Worm (Caenorhabditis elegans) whole organism, L4/young adult: ENCODE data around the gene skn-1.

Source experiments
- W03F9.2 ChIP-seq: fragments of 150-350 bp; optimal IDR thresholded peaks from 2 replicates; lab custom pipeline; 2014; ENCODE audit warnings: missing biosample characterization, missing genetic modification characterization
- dao-5 ChIP-seq: sonication (generic microtip); optimal IDR thresholded peaks from 2 replicates; lab custom pipeline; 2016; ENCODE audit warnings: missing genotype, missing genetic modification characterization, moderate library complexity, missing compliant biosample characterization
- him-1 ChIP-seq: sonication (generic microtip); optimal IDR thresholded peaks from 2 replicates; lab custom pipeline; 2016; ENCODE audit warnings: missing genotype, missing genetic modification reagents, missing genetic modification characterization, missing compliant biosample characterization

skn-1 gene

ce11 chrIV:5660239-5660638 lies at the start of gene skn-1:
Gene skn-1, minus strand, starts transcription at chrIV:5660384.
- TF ChIP-seq dao-5 (tag; lab: Kevin White, UChicago) (no peak), him-1 (tag; lab: Kevin White, UChicago) (no peak), W03F9.2 (tag; lab: Kevin White, UChicago) (no peak)

DNA sequence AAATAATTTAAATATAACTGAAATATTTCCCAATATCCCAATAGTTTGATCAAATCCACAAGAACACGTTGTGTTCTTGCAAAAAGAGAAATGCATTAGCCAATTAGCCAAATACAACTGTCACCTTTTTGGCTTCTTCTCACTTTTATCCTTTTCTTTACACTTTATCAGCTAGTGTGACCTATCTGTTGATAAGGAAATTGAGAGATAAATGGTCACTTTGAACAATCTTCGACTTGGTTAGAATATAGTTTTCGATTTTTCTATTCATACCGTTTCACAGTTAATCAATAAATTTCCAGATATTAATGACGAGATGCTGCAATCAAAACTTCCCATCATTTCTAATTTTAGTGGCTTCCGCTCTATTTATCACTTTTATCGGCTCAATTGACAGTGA lies 48.6 kb upstream of the skn-1 start, which contains the start of gene C55C3.1:
Gene C55C3.1, plus strand, starts transcription at position 301 of the 400 bp plus-strand sequence.
- TF ChIP-seq dao-5 (tag; lab: Kevin White, UChicago), result no peak
- no peak for TF ChIP-seq W03F9.2 (tag; lab: Kevin White, UChicago)
- TF ChIP-seq him-1 (tag; lab: Kevin White, UChicago), result no peak

- no peak for TF ChIP-seq W03F9.2 (tag; lab: Kevin White, UChicago)
- no peak for TF ChIP-seq him-1 (tag; lab: Kevin White, UChicago)
- TF ChIP-seq dao-5 (tag; lab: Kevin White, UChicago), result no peak
Measured at ce11 chrIV:5706603-5707002, 46.4 kb upstream of the skn-1 start.

- TF ChIP-seq W03F9.2 (tag; lab: Kevin White, UChicago), result no peak
- TF ChIP-seq him-1 (tag; lab: Kevin White, UChicago), result no peak
- no peak for TF ChIP-seq dao-5 (tag; lab: Kevin White, UChicago)
Measured at ce11 chrIV:5703917-5704316, 43.7 kb upstream of the skn-1 start.

DNA sequence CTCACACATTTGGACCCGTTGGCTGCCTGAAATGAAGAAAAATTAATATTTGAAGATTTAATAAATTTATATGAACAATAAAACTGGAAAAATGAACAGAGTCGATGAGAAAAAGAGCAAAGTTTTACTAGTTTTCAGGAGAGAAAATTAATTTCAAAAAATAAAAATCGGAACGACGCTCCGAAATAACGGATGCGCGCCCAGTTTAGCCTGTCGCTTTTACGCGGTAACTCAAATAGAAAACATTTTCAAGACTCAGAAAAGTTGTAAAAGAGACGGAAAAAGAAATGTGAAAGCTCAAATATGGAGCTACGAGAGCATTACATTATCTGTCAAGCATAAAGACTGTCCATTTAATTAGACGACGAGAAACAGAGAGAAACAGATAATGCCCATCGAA lies 43.3 kb upstream of the skn-1 start, which contains the start of the genes C55C3.73 and perm-5:
Gene C55C3.73, minus strand, starts transcription at position 9 of the 400 bp plus-strand sequence.
Gene perm-5, minus strand, starts transcription at position 26 of the 400 bp plus-strand sequence.
- no peak for TF ChIP-seq dao-5 (tag; lab: Kevin White, UChicago)
- TF ChIP-seq W03F9.2 (tag; lab: Kevin White, UChicago), result no peak
- TF ChIP-seq him-1 (tag; lab: Kevin White, UChicago), result no peak

ce11 chrIV:5701646-5702045 lies 41.5 kb upstream of the skn-1 start:
- TF ChIP-seq dao-5 (tag; lab: Kevin White, UChicago) (no peak), W03F9.2 (tag; lab: Kevin White, UChicago) (no peak), him-1 (tag; lab: Kevin White, UChicago) (no peak)

DNA sequence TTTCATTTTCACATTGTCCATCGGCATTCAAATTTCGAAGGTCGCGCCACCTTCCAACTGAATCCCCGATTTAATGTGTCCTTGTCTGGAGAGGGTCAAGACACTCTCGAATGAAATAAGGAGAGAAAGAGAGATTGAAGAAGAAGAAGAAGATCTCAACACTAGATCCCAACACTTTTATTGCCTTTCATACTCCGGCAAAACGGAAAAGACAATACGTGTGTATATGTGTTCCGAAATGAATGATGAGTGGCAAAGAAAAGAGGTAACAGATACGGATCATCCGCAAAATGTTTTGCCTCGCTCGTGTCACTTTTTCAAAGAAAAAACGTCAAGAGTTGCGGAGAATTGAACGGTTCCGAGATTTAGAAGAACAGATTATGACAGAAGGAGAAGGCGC lies 40.2 kb upstream of the skn-1 start:
- TF ChIP-seq W03F9.2 (tag; lab: Kevin White, UChicago) (no peak), him-1 (tag; lab: Kevin White, UChicago) (no peak), dao-5 (tag; lab: Kevin White, UChicago) (no peak)

DNA sequence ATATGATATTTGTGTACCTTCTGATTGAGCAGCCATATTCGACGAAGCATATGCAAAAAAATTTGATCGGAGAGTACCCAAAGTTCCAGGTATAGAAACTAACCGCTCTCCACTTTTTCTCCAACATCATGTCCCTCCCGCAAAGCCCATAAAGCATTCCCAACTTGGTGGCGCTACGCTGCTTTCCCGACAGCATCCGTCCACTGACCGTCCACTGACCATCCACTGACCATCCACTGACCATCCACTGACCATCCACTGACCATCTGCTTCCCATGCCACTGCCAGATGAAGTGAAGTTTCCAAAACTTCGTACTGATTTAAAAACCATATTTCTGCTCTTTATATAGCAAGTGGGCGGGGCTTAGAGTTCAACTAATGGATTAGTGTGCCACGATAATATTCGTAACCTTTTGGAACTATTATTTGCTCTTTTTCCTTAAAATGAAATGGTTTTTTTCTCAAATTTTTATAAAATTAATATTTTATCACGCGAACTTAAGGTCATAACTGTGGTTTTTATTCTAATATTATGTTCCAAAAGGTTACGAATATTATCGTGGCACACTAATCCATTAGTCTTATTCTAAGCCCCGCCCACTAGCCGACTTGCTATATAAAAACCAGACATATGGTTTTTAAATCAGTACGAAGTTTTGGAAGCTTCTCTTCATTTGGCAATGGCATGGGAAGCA lies 30.3 kb upstream of the skn-1 start, which contains the start of gene C55C3.8:
Gene C55C3.8, plus strand, starts transcription at position 645 of the 695 bp plus-strand sequence.
- TF ChIP-seq dao-5 (tag; lab: Kevin White, UChicago), result no peak
- no peak for TF ChIP-seq him-1 (tag; lab: Kevin White, UChicago)

ce11 chrIV:5685014-5685413 lies 24.8 kb upstream of the skn-1 start, which contains the start of gene C55C3.3:
Gene C55C3.3, plus strand, starts transcription at chrIV:5685287.
- TF ChIP-seq him-1 (tag; lab: Kevin White, UChicago) (no peak), dao-5 (tag; lab: Kevin White, UChicago) (no peak), W03F9.2 (tag; lab: Kevin White, UChicago) (no peak)

DNA sequence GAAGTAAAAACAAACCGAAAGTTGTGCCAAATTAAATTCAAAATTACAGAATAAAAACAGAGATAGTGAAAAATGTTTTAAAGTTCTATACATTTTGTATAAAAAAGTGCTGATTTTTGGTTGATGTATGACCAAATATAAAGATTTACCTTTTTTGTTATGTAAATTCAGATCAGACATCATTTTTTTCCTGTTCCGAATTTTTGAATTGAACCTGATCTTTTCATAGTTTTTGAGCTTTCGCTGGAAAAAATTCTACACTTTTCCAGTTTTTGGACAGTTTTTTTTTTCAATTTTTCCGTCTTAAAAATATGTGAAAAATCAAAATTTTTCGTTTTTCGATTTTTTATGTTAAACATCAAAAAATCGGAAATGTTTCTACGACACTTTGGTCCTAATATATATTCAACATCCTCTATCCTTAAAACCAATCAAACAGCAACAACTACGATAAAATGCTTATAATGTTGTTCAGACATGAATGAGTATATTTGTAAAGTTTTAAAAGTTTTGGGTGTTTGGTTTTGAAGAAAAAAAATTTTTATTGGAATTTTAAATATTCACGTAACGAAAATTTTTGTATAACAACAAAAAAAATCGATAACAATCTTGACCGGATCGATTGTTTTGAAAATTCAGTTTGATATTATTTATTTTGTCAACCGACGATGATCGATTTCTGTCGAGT lies 22.5 kb upstream of the skn-1 start, which contains the start of the genes C55C3.7 and C55C3.6:
Gene C55C3.7, minus strand, starts transcription at position 101 of the 688 bp plus-strand sequence.
Gene C55C3.6, plus strand, starts transcription at position 638 of the 688 bp plus-strand sequence.
- TF ChIP-seq him-1 (tag; lab: Kevin White, UChicago) (no peak), W03F9.2 (tag; lab: Kevin White, UChicago) (no peak), dao-5 (tag; lab: Kevin White, UChicago) (no peak)

ce11 chrIV:5678044-5678443 lies 17.9 kb upstream of the skn-1 start, which contains the start of gene C55C3.4:
Gene C55C3.4, minus strand, starts transcription at chrIV:5678144.
- no peak for TF ChIP-seq W03F9.2 (tag; lab: Kevin White, UChicago)
- no peak for TF ChIP-seq him-1 (tag; lab: Kevin White, UChicago)
- no peak for TF ChIP-seq dao-5 (tag; lab: Kevin White, UChicago)

ce11 chrIV:5674435-5674834 lies 14.3 kb upstream of the skn-1 start, which contains the start of gene srd-5:
Gene srd-5, minus strand, starts transcription at chrIV:5674535.
- TF ChIP-seq him-1 (tag; lab: Kevin White, UChicago), result no peak
- no peak for TF ChIP-seq dao-5 (tag; lab: Kevin White, UChicago)

ce11 chrIV:5671325-5671724 lies 11.1 kb upstream of the skn-1 start:
- TF ChIP-seq dao-5 (tag; lab: Kevin White, UChicago), result no peak
- no peak for TF ChIP-seq W03F9.2 (tag; lab: Kevin White, UChicago)
- TF ChIP-seq him-1 (tag; lab: Kevin White, UChicago), result no peak
